Fruit fly (Drosophila melanogaster) whole organism, pupa: ENCODE measurements around the gene onecut.

Experiments used
- CG12605 ChIP-seq: fragments of 200-800 bp; sonication (Bioruptor generic); IDR thresholded peaks from 2 replicates; pipeline ENCODE4 v1.3.6; 2022; ENCODE audit warnings: missing biosample characterization, missing genetic modification characterization
- CG15710 ChIP-seq: fragments of 200-800 bp; sonication (Bioruptor generic); optimal IDR thresholded peaks from 2 replicates; lab custom pipeline; 2018; ENCODE audit warnings: missing biosample characterization, mild to moderate bottlenecking, missing genetic modification characterization, moderate library complexity
- CG17806 ChIP-seq: fragments of 200-800 bp; sonication (Bioruptor generic); optimal IDR thresholded peaks from 2 replicates; lab custom pipeline; 2018; ENCODE audit warnings: missing biosample characterization, mild to moderate bottlenecking, missing genetic modification characterization, moderate library complexity
- CG32121 ChIP-seq: fragments of 200-800 bp; sonication (Bioruptor generic); IDR thresholded peaks from 2 replicates; pipeline ENCODE4 v1.3.6; 2022; ENCODE audit warnings: missing biosample characterization, missing genetic modification characterization
- CG34367 ChIP-seq: fragments of 200-800 bp; sonication (Bioruptor generic); optimal IDR thresholded peaks from 2 replicates; lab custom pipeline; 2018; ENCODE audit warnings: missing biosample characterization, mild to moderate bottlenecking, missing genetic modification characterization
- CG8159 ChIP-seq: fragments of 200-800 bp; sonication (Bioruptor generic); optimal IDR thresholded peaks from 3 replicates; lab custom pipeline; 2018; ENCODE audit warnings: missing biosample characterization, mild to moderate bottlenecking, missing genetic modification characterization, moderate library complexity
- CG9948 ChIP-seq: fragments of 200-800 bp; sonication (Bioruptor generic); optimal IDR thresholded peaks from 2 replicates; lab custom pipeline; 2018; ENCODE audit warnings: missing biosample characterization, mild to moderate bottlenecking, missing genetic modification characterization, moderate library complexity
- EcR ChIP-seq: fragments of 200-800 bp; sonication (Bioruptor generic); optimal IDR thresholded peaks from 3 replicates; lab custom pipeline; 2019; ENCODE audit warnings: missing biosample characterization, missing genetic modification characterization, mild to moderate bottlenecking, moderate library complexity, missing genetic modification reagents
- Ets98B ChIP-seq: fragments of 200-800 bp; sonication (Bioruptor generic); IDR thresholded peaks from 2 replicates; pipeline ENCODE4 v1.3.6; 2022; ENCODE audit warnings: missing biosample characterization, missing genetic modification characterization
- Pif1A ChIP-seq: fragments of 200-800 bp; sonication (Bioruptor generic); optimal IDR thresholded peaks from 3 replicates; lab custom pipeline; 2016; ENCODE audit warnings: missing biosample characterization, missing genetic modification characterization
- Pif1B ChIP-seq: fragments of 200-800 bp; sonication (Bioruptor generic); optimal IDR thresholded peaks from 3 replicates; lab custom pipeline; 2016; ENCODE audit warnings: missing biosample characterization, missing genetic modification characterization
- Snoo ChIP-seq: fragments of 200-800 bp; sonication (Bioruptor generic); optimal IDR thresholded peaks from 3 replicates; lab custom pipeline; 2017; ENCODE audit warnings: missing biosample characterization, mild to moderate bottlenecking, missing genetic modification characterization, inconsistent platforms
- gl ChIP-seq: fragments of 200-800 bp; sonication (Bioruptor generic); optimal IDR thresholded peaks from 2 replicates; lab custom pipeline; 2018; ENCODE audit warnings: missing biosample characterization, mild to moderate bottlenecking, missing genetic modification characterization

dm6 chr4:646414-647016 lies 39.1 kb upstream of the onecut start, which contains the start of gene Ekar:
- TF ChIP-seq Snoo: no peak
- no peak for TF ChIP-seq gl (tag; lab: Kevin White, UChicago)
- TF ChIP-seq Pif1B: no peak
- TF ChIP-seq CG17806: no peak
- TF ChIP-seq EcR (GFP tag; lab: Kevin White, UChicago): no peak
- no peak for TF ChIP-seq Ets98B
- no peak for TF ChIP-seq CG12605 (GFP tag; lab: Robert Waterston, UW)
- no peak for TF ChIP-seq CG15710 (tag; lab: Kevin White, UChicago)
- no peak for TF ChIP-seq CG32121 (GFP tag; lab: Robert Waterston, UW)
- TF ChIP-seq CG8159 (tag; lab: Kevin White, UChicago): no peak
- no peak for TF ChIP-seq CG34367 (tag; lab: Kevin White, UChicago)
- TF ChIP-seq CG9948 (tag; lab: Kevin White, UChicago): no peak
- TF ChIP-seq Pif1A (GFP tag; lab: Kevin White, UChicago): no peak
